Fruit fly (Drosophila melanogaster) Kc167 (cell line): ENCODE data around the gene vers.

Experiments
- Myc ChIP-seq: fragments of >200 bp; optimal IDR thresholded peaks from 2 replicates; lab custom pipeline; 2017; ENCODE audit warnings: missing external identifiers
- Sin3A ChIP-seq: fragments of >200 bp; optimal IDR thresholded peaks from 2 replicates; lab custom pipeline; 2018; ENCODE audit warnings: missing external identifiers
- h ChIP-seq: fragments of >200 bp; optimal IDR thresholded peaks from 3 replicates; lab custom pipeline; 2018; ENCODE audit warnings: missing external identifiers
- insv ChIP-seq: fragments of >200 bp; optimal IDR thresholded peaks from 3 replicates; lab custom pipeline; 2018; ENCODE audit warnings: missing external identifiers
- psq ChIP-seq: fragments of >200 bp; optimal IDR thresholded peaks from 2 replicates; lab custom pipeline; 2017; ENCODE audit warnings: missing external identifiers
- ttk ChIP-seq: sonication (Bioruptor generic); optimal IDR thresholded peaks from 2 replicates; lab custom pipeline; 2017; ENCODE audit warnings: missing external identifiers

dm6 chr3L:12129111-12129510 is 13.2 kb downstream of the vers start, which contains the start of gene Lsp2:
- TF ChIP-seq Myc (lab: Kevin White, UChicago), result no peak
- TF ChIP-seq psq (lab: Kevin White, UChicago), result no peak
- TF ChIP-seq h (lab: Kevin White, UChicago), result no peak
- no peak for TF ChIP-seq Sin3A (lab: Kevin White, UChicago)
- TF ChIP-seq insv, result no peak
- no peak for TF ChIP-seq ttk
